Fruit fly (Drosophila melanogaster): ENCODE measurements around the gene Fuca.

Gene Fuca

DNA sequence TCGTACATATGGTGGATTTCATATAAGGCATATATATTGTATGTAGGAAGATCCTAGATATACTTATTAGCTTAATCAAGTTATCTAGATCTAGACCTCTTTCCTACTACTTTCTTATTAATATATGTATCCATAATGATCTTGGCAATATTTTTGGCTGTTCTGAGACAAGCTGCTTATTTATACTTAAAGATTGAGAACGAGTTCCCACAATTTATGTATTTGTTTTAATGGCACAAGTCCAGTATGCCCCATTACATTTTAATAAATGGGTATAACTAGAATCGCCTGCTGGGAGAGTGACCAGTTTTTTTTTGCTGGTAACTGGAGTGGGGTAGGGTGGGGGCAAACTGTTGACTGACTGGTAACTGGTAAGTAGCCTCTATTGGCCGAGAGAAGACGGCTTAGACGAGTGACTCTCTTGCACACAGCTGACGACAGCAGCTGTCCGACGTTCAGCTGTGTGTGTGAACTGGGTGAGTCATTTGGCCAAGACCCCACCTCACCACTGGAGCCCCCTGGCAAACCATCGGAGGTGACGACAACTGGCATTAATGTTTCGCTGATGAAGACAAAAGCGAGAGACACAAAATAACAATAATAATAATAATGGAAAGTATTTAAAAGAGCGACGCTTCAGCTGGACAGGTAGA is 14.4 kb upstream of the Fuca start:
- TF ChIP-seq Hr96 (GFP tag; optimal IDR thresholded peaks at IDR 0.05), result no peak
- TF ChIP-seq pad (GFP tag; optimal IDR thresholded peaks at IDR 0.05), result no peak
- no peak for TF ChIP-seq toe (GFP tag; optimal IDR thresholded peaks at IDR 0.05)
- TF ChIP-seq kay (GFP tag; ENCODE audit: borderline replicate concordance), result peak; percentile 89
- no peak for TF ChIP-seq Clk (GFP tag; optimal IDR thresholded peaks at IDR 0.05)
- TF ChIP-seq CG7045 (GFP tag; optimal IDR thresholded peaks at IDR 0.05), result no peak
- TF ChIP-seq CG7101 (tag; optimal IDR thresholded peaks at IDR 0.05), result no peak
- TF ChIP-seq tj (GFP tag; optimal IDR thresholded peaks at IDR 0.05), result peak; percentile 81
- no peak for TF ChIP-seq CG5204 (GFP tag; optimal IDR thresholded peaks at IDR 0.05)

DNA sequence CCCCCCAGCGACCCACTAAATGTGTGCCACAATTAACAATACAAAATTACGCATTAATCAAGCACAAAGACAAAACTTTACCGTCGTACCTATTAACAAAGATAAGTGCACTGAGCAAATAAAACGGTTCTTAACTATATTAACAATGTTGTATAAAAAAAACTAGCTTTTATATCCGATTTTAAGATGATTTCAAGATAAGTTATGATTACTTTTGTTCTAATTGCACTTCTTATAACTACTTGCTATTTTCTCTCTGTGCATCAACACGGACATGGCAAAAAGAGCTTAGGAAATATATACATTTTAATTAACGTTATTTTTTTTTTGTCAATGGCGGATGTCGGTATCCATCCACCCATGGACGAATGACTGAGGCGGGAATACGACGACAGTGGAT is 13.6 kb upstream of the Fuca start:
- TF ChIP-seq CG1620 (GFP tag; optimal IDR thresholded peaks at IDR 0.05) (no peak), Hr96 (GFP tag; optimal IDR thresholded peaks at IDR 0.05) (no peak), bab1 (GFP tag; optimal IDR thresholded peaks at IDR 0.05) (no peak), Clk (GFP tag; optimal IDR thresholded peaks at IDR 0.05) (no peak), cnc (optimal IDR thresholded peaks at IDR 0.05) (no peak), toe (GFP tag; optimal IDR thresholded peaks at IDR 0.05) (no peak), cic (GFP tag; optimal IDR thresholded peaks at IDR 0.05) (no peak), CG7045 (GFP tag; optimal IDR thresholded peaks at IDR 0.05) (no peak), Crg-1 (GFP tag; optimal IDR thresholded peaks at IDR 0.05) (no peak), CG14711 (tag; optimal IDR thresholded peaks at IDR 0.05) (no peak), kay (GFP tag; ENCODE audit: borderline replicate concordance) (no peak), CG11617 (GFP tag; optimal IDR thresholded peaks at IDR 0.05) (no peak), CG12768 (GFP tag; optimal IDR thresholded peaks at IDR 0.05) (no peak)

DNA sequence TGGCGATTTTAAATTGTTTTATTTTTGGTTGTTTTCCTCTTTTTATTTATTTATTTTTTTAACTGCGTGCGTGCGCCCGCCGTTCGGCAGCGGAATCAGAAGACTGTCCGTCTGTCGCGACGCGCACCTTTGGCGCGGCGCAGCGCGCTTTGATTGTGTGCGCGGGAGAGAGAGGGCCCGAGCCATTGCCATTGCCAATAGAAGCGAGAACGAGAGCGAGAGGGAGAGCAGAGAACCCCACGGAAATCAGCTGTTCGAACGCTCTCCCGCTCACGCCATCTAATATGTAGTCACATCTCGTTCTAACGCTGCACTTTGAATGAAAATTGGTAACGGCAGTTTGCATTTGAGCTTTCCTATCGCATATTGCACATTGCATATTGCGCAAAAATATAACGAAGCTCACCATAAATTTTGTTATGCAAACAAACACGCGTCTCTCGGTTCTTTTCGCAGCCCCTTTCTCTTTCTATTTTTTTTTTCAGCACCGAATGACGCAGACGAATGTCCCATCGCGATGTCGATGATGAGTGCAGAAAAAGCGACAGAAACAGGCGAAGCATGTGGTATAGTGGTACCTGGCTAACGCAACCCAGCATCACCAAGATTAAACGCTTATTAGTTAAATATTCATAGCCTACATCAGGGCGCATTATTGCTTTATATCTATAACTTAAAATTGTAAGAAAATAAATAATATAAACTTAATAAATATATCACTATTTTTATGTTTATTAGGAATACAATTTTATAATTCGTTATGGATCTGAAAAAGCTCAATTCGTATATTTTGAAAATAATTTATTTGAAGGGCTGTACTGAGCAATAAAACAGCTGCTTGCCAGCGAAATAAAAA is 12.1 kb upstream of the Fuca start:
- TF ChIP-seq tj (GFP tag; optimal IDR thresholded peaks at IDR 0.05), result peak; percentile 70
- no peak for TF ChIP-seq Crg-1 (GFP tag; optimal IDR thresholded peaks at IDR 0.05)
- TF ChIP-seq cnc (optimal IDR thresholded peaks at IDR 0.05), result no peak
- TF ChIP-seq CG11617 (GFP tag; optimal IDR thresholded peaks at IDR 0.05), result no peak
- peak; percentile 97 for TF ChIP-seq kay (GFP tag; ENCODE audit: borderline replicate concordance)
- TF ChIP-seq toe (GFP tag; optimal IDR thresholded peaks at IDR 0.05), result peak; percentile 18
- no peak for TF ChIP-seq CG5204 (GFP tag; optimal IDR thresholded peaks at IDR 0.05)
- TF ChIP-seq cic (GFP tag; optimal IDR thresholded peaks at IDR 0.05), result peak; percentile 44
- peak; percentile 71 for TF ChIP-seq ovo (GFP tag; optimal IDR thresholded peaks at IDR 0.05)
- TF ChIP-seq CG1620 (GFP tag; optimal IDR thresholded peaks at IDR 0.05), result peak; percentile 55
- TF ChIP-seq bab1 (GFP tag; optimal IDR thresholded peaks at IDR 0.05), result no peak
- peak; percentile 61 for TF ChIP-seq Clk (GFP tag; optimal IDR thresholded peaks at IDR 0.05)
- peak; percentile 20 for TF ChIP-seq Mnt (GFP tag; optimal IDR thresholded peaks at IDR 0.05)
- no peak for TF ChIP-seq CG14711 (tag; optimal IDR thresholded peaks at IDR 0.05)
- TF ChIP-seq CG33017 (tag; optimal IDR thresholded peaks at IDR 0.05), result peak; percentile 23
- TF ChIP-seq pad (GFP tag; optimal IDR thresholded peaks at IDR 0.05), result no peak
- no peak for TF ChIP-seq CG7101 (tag; optimal IDR thresholded peaks at IDR 0.05)
- peak; percentile 49 for TF ChIP-seq CG12768 (GFP tag; optimal IDR thresholded peaks at IDR 0.05)

DNA sequence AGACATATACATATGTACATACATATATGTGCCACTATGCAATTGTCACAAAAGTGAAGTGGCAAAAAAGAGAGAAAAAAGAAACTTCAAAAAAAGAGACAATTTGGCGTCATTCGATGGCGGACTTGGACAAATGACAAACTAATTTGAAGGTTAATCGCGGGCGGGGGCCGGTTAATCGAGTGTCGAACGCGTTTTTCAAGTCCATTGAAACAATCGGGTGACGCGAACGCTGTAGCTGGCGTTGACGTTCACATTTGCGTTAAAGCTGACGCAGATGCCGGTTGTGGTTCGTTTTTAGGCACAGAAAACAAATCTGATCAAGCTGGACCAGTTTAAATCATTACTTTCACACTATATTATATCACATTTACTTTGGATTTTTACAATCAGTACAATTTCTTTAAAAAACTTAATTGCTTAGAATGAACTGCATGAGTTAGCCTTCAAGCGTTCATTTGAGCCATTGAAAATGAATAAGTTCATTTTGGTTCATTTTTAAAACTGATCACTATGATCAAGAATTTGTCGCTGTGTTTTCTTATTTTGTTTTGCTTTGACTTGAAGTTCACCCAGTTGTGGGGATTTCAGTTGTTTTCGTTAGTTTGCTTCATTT is 11.3 kb upstream of the Fuca start:
- no peak for TF ChIP-seq tj (GFP tag; optimal IDR thresholded peaks at IDR 0.05)
- TF ChIP-seq Mnt (GFP tag; optimal IDR thresholded peaks at IDR 0.05), result no peak
- no peak for TF ChIP-seq CG14711 (tag; optimal IDR thresholded peaks at IDR 0.05)

DNA sequence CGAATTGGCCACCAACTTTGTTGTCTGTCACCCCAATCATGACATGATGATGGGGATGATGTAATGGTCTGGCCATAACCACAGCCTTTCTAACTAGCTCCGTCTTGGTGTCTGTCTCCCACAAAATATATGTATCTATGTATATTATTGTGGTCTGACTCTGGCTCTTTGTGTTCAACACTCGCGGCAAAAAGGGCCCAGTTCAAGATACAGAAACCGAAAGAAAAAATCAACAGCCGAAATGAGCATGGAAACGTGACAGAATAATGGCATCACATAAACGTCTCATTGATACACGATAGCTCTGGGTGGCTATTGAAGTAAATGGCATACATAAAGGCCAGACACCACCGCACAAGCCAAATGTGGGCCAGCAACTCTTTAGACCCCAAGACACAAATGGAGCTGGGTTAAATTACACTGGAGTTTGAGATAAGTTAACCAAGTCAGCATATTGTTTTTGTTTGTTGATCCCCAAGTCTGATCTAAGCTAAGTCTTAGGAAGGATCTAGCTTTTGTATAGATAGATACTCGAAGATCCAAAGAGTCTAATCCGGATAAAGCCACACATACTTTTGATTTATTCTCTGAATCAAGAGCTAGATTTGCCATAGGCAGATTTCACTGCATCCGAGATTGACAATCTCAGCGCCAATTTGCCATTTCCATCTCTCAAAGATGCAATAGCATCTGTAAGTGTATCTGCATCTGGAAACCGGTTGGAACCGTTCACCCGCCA is 9.7 kb upstream of the Fuca start:
- TF ChIP-seq tj (GFP tag; optimal IDR thresholded peaks at IDR 0.05) (peak; percentile 47), CG11617 (GFP tag; optimal IDR thresholded peaks at IDR 0.05) (no peak)

DNA sequence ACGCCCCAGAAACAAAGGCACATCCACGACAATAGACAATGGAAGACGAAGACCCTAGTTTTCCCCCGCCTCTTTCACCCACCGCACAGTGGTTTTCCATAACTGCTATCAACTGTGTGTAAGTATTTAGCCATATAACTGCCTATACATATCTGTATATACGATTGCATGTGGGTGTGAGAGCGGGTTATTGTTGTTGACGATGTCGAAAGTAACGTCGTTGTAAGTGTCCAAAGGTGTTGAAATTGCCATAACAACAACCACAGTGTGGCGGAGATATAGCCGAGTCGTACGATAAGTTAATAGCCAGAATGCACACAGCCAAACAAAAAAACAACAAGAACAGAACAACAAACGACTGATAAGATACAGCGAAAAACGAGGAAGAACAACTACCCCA is 8.8 kb upstream of the Fuca start:
- TF ChIP-seq CG33017 (tag; optimal IDR thresholded peaks at IDR 0.05) (peak; percentile 30), CG1620 (GFP tag; optimal IDR thresholded peaks at IDR 0.05) (no peak), kay (GFP tag; ENCODE audit: borderline replicate concordance) (peak; percentile 23), Mnt (GFP tag; optimal IDR thresholded peaks at IDR 0.05) (peak; percentile 22), CG5204 (GFP tag; optimal IDR thresholded peaks at IDR 0.05) (no peak), ovo (GFP tag; optimal IDR thresholded peaks at IDR 0.05) (no peak), CG12768 (GFP tag; optimal IDR thresholded peaks at IDR 0.05) (peak; percentile 69), toe (GFP tag; optimal IDR thresholded peaks at IDR 0.05) (no peak), pad (GFP tag; optimal IDR thresholded peaks at IDR 0.05) (no peak), CG14711 (tag; optimal IDR thresholded peaks at IDR 0.05) (no peak), tj (GFP tag; optimal IDR thresholded peaks at IDR 0.05) (no peak), Crg-1 (GFP tag; optimal IDR thresholded peaks at IDR 0.05) (no peak), cic (GFP tag; optimal IDR thresholded peaks at IDR 0.05) (peak; percentile 79), Clk (GFP tag; optimal IDR thresholded peaks at IDR 0.05) (peak; percentile 4), CG7101 (tag; optimal IDR thresholded peaks at IDR 0.05) (no peak), CG7045 (GFP tag; optimal IDR thresholded peaks at IDR 0.05) (no peak), CG11617 (GFP tag; optimal IDR thresholded peaks at IDR 0.05) (no peak), Hr96 (GFP tag; optimal IDR thresholded peaks at IDR 0.05) (no peak), cnc (optimal IDR thresholded peaks at IDR 0.05) (no peak), bab1 (GFP tag; optimal IDR thresholded peaks at IDR 0.05) (no peak)
